Fruit fly (Drosophila melanogaster) whole organism, pupa: ENCODE data around the gene MTF-1.

Experiments used
- CG32121 ChIP-seq: fragments of 200-800 bp; sonication (Bioruptor generic); IDR thresholded peaks from 2 replicates; pipeline ENCODE4 v1.3.6; 2022; ENCODE audit warnings: missing biosample characterization, missing genetic modification characterization
- CG4496 ChIP-seq: fragments of 200-800 bp; sonication (Bioruptor generic); IDR thresholded peaks from 3 replicates; pipeline ENCODE4 v1.3.6; 2022; ENCODE audit warnings: missing biosample characterization, missing genetic modification characterization
- D1 ChIP-seq: fragments of 200-800 bp; sonication (Bioruptor generic); optimal IDR thresholded peaks from 2 replicates; lab custom pipeline; 2018; ENCODE audit warnings: missing biosample characterization, mild to moderate bottlenecking, missing genetic modification characterization, moderate library complexity
- Pif1A ChIP-seq: fragments of 200-800 bp; sonication (Bioruptor generic); optimal IDR thresholded peaks from 3 replicates; lab custom pipeline; 2016; ENCODE audit warnings: missing biosample characterization, missing genetic modification characterization
- Pif1B ChIP-seq: fragments of 200-800 bp; sonication (Bioruptor generic); optimal IDR thresholded peaks from 3 replicates; lab custom pipeline; 2016; ENCODE audit warnings: missing biosample characterization, missing genetic modification characterization

DNA sequence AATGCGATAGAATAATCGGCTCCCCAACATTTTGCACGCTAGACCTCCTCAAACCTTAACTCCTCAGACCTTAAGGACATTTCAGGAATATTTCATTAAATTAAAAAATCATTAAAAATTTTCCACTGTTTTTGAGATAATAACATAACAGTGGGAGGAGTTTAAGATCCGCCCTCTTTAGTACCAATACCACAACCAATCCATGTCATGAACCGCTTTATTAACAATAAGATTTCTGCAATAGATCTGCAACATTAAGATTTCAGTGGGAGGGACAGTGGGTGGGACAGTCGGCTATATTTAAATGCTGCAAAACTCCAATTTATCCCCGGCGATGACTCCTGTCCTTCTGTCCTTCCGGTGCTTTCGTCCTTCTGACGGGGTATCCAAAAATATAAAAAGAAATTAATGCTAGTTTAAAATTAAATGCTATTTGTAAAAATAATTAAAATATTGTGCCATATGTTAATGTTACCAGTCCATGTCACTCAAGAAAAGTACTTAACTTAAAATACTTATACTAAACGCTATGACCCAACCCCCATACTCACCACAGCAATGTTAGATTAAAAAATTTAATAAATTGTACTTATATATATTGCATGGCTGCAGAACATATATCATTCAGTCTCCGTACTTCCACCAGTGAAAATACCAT lies 12.6 kb downstream of the MTF-1 start, which contains the start of gene Srg3:
- no peak for TF ChIP-seq CG32121
- no peak for TF ChIP-seq D1 (tag; lab: Kevin White, UChicago)
- no peak for TF ChIP-seq Pif1B
- TF ChIP-seq Pif1A (GFP tag; lab: Kevin White, UChicago): no peak
- TF ChIP-seq CG4496 (GFP tag; lab: Robert Waterston, UW): no peak
